Worm (Caenorhabditis elegans) whole organism, L4/young adult: Measurements from ENCODE around the gene C01G12.9.

Experiments
- W03F9.2 ChIP-seq: fragments of 150-350 bp; optimal IDR thresholded peaks from 2 replicates; lab custom pipeline; 2014; ENCODE audit warnings: missing biosample characterization, missing genetic modification characterization
- him-1 ChIP-seq: sonication (generic microtip); optimal IDR thresholded peaks from 2 replicates; lab custom pipeline; 2016; ENCODE audit warnings: missing genotype, missing genetic modification reagents, missing genetic modification characterization, missing compliant biosample characterization

DNA sequence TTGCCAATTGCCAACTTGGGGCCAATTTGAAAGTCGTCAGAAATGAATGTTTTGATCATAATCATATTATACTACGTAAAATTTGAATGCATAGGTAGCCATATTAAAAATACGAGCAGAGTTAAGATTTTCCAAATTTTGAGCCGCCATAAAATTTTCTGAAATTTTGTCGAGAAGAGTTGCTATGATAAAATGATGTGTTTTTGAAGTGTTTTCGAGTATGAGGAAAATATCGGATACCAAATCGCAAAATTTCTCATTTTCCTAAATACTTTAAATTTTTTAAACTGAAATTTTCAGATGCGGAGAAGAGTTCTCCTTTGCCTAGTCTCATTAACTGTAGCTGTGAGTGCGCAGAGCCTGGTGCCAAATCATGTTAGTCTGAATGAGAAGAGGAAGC is 48.5 kb downstream of the C01G12.9 start, which contains the start of gene tag-297:
- TF ChIP-seq him-1 (tag; lab: Kevin White, UChicago): no peak
- TF ChIP-seq W03F9.2 (tag; lab: Kevin White, UChicago): no peak
